Fruit fly (Drosophila melanogaster): ENCODE data around the gene HIP.
A peak's percentile ranks its signal among the peaks of the same experiment; 100 is the strongest.

Gene HIP

DNA sequence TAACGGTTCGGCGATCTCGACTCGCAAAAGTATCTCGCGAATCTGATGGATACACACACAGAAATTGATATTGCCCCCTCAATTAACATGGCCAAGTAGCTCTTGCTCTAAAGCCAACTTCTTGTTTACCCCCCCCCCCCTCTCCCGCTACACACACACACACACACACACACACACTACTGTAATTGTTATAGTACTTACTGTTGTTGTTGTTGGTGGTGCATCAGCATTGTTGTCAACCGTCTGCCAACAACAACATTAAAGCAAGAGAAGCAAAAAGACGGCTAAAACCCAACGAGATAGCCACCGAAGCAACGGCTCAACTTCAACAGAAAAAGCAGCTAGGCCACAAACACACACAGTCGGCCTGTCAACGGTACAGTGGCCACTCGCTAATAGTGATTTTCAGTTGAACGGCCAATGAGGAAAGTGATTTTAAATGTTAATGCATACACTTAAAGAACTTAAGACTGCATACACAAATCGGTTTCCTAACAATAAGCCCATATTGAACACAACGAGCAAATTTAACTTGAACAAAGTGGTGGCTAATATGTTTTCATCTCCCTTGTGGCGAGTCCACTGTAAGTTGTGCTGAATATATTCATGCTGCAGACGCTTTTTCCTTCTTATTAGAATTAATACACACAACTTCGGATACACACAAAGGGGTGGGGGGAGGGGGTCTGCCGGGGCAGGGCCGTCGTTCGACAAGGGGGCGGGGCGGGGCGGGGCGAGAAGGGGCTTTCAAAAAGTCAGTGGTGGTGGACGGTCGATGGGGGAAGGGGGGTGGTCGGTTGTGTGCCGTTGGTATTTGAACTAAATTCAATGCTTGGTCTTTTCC, 48.5 kb upstream of the HIP start (continued):
- peak; percentile 47 for TF ChIP-seq tup (GFP tag; optimal IDR thresholded peaks at IDR 0.05)
- peak; percentile 78 for TF ChIP-seq ase (GFP tag; IDR thresholded peaks at IDR 0.05)
- peak; percentile 82 for TF ChIP-seq CG17385 (GFP tag; optimal IDR thresholded peaks at IDR 0.05)
- peak; percentile 65 for TF ChIP-seq Ravus (GFP tag; IDR thresholded peaks at IDR 0.05)
- peak; percentile 74 for TF ChIP-seq CG10274 (GFP tag; optimal IDR thresholded peaks at IDR 0.05)
- TF ChIP-seq CG7271 (tag; optimal IDR thresholded peaks at IDR 0.05): peak; percentile 37
- TF ChIP-seq Fer3 (tag; optimal IDR thresholded peaks at IDR 0.05): peak; percentile 87
- TF ChIP-seq ttk (GFP tag; IDR thresholded peaks at IDR 0.05): peak; percentile 83
- TF ChIP-seq CG12744 (GFP tag; optimal IDR thresholded peaks at IDR 0.05): peak; percentile 68
- TF ChIP-seq Tbp (GFP tag; optimal IDR thresholded peaks at IDR 0.05): no peak
- TF ChIP-seq CG32772 (GFP tag; IDR thresholded peaks at IDR 0.05): peak; percentile 89
- no peak for TF ChIP-seq trh (GFP tag; optimal IDR thresholded peaks at IDR 0.05)
- TF ChIP-seq CG16779 (GFP tag; IDR thresholded peaks at IDR 0.05): peak; percentile 56; the same call in 1 of the 2 replicates
- peak; percentile 85 for TF ChIP-seq CG7357 (GFP tag; IDR thresholded peaks at IDR 0.05)
- peak; percentile 83 for TF ChIP-seq ems (GFP tag; optimal IDR thresholded peaks at IDR 0.05)
- TF ChIP-seq CG4617 (GFP tag; optimal IDR thresholded peaks at IDR 0.05; ENCODE audit: borderline replicate concordance): peak; percentile 44
- TF ChIP-seq CG11504 (tag; optimal IDR thresholded peaks at IDR 0.05): peak; percentile 90
- peak; percentile 81 for TF ChIP-seq tx (GFP tag; optimal IDR thresholded peaks at IDR 0.05)
- TF ChIP-seq gsb-n (tag; optimal IDR thresholded peaks at IDR 0.05): peak; percentile 80
- peak; percentile 86 for TF ChIP-seq NfI (GFP tag; optimal IDR thresholded peaks at IDR 0.05)
- peak; percentile 44 for TF ChIP-seq CG4282 (GFP tag; optimal IDR thresholded peaks at IDR 0.05)
- TF ChIP-seq org-1 (GFP tag; optimal IDR thresholded peaks at IDR 0.05): peak; percentile 92
- peak; percentile 83; the same call in 2 of the 3 replicates for TF ChIP-seq so (GFP tag; IDR thresholded peaks at IDR 0.05)
- TF ChIP-seq CG17328 (GFP tag; IDR thresholded peaks at IDR 0.05): peak; percentile 81
- TF ChIP-seq CG11696 (GFP tag; IDR thresholded peaks at IDR 0.05): peak; percentile 45; the same call in 1 of the 2 replicates
- peak; percentile 70 for TF ChIP-seq E2f2 (GFP tag; IDR thresholded peaks at IDR 0.05)
- peak; percentile 67 for TF ChIP-seq CG12104 (GFP tag; optimal IDR thresholded peaks at IDR 0.05)
- TF ChIP-seq B-H1 (GFP tag; IDR thresholded peaks at IDR 0.05): peak; percentile 79
- TF ChIP-seq CG12219 (GFP tag; optimal IDR thresholded peaks at IDR 0.05): peak; percentile 86
- TF ChIP-seq bigmax (GFP tag; optimal IDR thresholded peaks at IDR 0.05): no peak
- peak; percentile 79 for TF ChIP-seq peb (GFP tag; IDR thresholded peaks at IDR 0.05)
- TF ChIP-seq bab2 (GFP tag; optimal IDR thresholded peaks at IDR 0.05): peak; percentile 86
- peak; percentile 89 for TF ChIP-seq PHDP (tag; optimal IDR thresholded peaks at IDR 0.05)
- TF ChIP-seq ac (GFP tag; optimal IDR thresholded peaks at IDR 0.05): peak; percentile 9
- TF ChIP-seq vnd (GFP tag; IDR thresholded peaks at IDR 0.05; ENCODE audit: partially characterized antibody): no peak
- peak; percentile 69 for TF ChIP-seq ERR (GFP tag; optimal IDR thresholded peaks at IDR 0.05)
- TF ChIP-seq CG10565 (GFP tag; optimal IDR thresholded peaks at IDR 0.05): peak; percentile 4
- TF ChIP-seq nmo (GFP tag; optimal IDR thresholded peaks at IDR 0.05): peak; percentile 85
- TF ChIP-seq ro (GFP tag; IDR thresholded peaks at IDR 0.05): peak; percentile 63
- peak; percentile 82 for TF ChIP-seq D19A (tag; optimal IDR thresholded peaks at IDR 0.05)
- peak; percentile 80 for TF ChIP-seq BtbVII (GFP tag; optimal IDR thresholded peaks at IDR 0.05)
- TF ChIP-seq CG2120 (GFP tag; optimal IDR thresholded peaks at IDR 0.05): peak; percentile 88
- peak; percentile 77 for TF ChIP-seq Oaz (GFP tag; IDR thresholded peaks at IDR 0.05)
- no peak for TF ChIP-seq hb (GFP tag; IDR thresholded peaks at IDR 0.05; ENCODE audit: partially characterized antibody)
- TF ChIP-seq CG8089 (GFP tag; optimal IDR thresholded peaks at IDR 0.05): peak; percentile 76
- peak; percentile 61 for TF ChIP-seq CG12942 (GFP tag; optimal IDR thresholded peaks at IDR 0.05)
- no peak for TF ChIP-seq z (GFP tag; IDR thresholded peaks at IDR 0.05)
- TF ChIP-seq Dad (GFP tag; optimal IDR thresholded peaks at IDR 0.05): peak; percentile 73
- TF ChIP-seq CG1832 (GFP tag; optimal IDR thresholded peaks at IDR 0.05): no peak
- TF ChIP-seq CG1792 (GFP tag; optimal IDR thresholded peaks at IDR 0.05): peak; percentile 68
